Fruit fly (Drosophila melanogaster): ENCODE results near the gene Reph.
A peak's percentile ranks its signal among the peaks of the same experiment; 100 is the strongest.

DNA sequence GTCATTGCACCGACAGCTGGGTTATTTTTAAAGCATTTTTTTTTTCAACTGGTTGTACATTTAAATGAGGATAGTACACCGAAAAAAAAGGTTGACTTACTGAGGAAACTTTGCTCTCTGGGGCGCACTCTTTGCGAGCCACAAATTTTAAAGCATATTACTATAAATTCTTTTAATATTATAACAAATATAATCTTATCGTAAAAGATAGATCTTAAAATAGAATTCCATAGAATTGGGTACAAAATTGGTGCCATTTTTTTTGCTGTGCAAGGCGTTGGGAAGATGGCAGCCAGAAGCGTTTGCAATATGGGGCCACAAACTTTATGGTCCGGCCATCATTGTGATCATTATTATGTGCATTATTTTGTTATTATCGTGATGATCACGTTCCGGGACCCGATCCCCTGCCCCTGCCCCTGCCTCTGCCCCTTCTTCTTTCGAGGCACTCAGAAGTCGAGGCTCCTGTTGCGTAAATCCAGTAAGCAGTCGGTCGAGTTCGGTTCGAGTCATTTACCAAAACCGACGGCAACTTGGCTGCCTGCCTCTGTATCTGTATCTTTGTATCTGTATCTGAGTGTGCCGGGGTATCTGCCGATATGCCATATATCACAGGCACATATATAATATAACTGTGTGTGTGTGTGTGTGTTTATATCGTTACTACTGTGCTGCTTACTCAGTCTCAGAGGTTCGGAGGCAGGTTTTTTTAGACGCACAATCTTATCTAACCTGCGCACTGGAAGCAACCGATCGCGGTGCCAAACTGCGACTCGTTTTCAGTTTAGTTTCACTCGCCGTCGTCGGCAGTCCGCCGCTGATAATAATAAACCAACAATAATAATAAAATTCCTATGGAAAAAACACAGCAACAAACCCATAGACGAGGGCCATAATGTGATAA, 24.9 kb upstream of the Reph start:
- TF ChIP-seq bsh (GFP tag; optimal IDR thresholded peaks at IDR 0.05) (peak; percentile 42 to 75), gsb-n (tag; optimal IDR thresholded peaks at IDR 0.05) (no peak), Sox102F (GFP tag; optimal IDR thresholded peaks at IDR 0.05) (peak; percentile 64), CG30403 (GFP tag; optimal IDR thresholded peaks at IDR 0.05) (peak; percentile 3), CG2120 (GFP tag; optimal IDR thresholded peaks at IDR 0.05) (no peak), zfh2 (GFP tag; optimal IDR thresholded peaks at IDR 0.05) (no peak), Dll (GFP tag; IDR thresholded peaks at IDR 0.05; ENCODE audit: partially characterized antibody) (no peak), CG10147 (GFP tag; optimal IDR thresholded peaks at IDR 0.05) (no peak), CG18599 (GFP tag; optimal IDR thresholded peaks at IDR 0.05) (no peak)
